Fruit fly (Drosophila melanogaster): ENCODE measurements around the gene Mco4.

DNA sequence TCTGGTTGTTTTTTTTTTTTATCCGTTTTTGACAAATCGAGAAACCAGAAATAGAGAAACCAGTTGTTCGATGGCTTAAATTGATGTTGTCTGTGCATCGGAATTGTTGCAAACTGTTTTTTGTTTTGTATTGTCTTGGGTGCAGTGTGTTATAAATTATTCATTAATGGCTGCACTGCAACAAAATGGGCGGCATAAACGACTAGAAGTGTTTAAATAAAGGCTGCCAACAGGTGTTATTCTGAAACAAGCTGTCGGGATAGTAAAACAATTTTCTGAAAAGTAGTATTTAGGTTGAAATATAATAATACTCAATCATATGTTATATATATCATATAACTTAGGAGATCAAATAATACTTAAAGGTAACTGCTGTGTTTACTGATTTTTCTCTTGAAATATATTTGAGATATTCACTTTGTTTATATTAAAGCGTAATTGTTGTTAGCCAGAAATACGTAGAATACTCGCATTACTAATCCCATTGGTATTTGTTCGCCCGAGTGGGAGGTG is 19.5 kb downstream of the Mco4 start:
- TF ChIP-seq CG10631 (GFP tag; optimal IDR thresholded peaks at IDR 0.05) (peak; percentile 22), CG6808 (GFP tag; optimal IDR thresholded peaks at IDR 0.05) (peak; percentile 43)
